Worm (Caenorhabditis elegans) whole organism, L4 larva: ENCODE results near the gene nas-4.

Experiments
- D1046.2 ChIP-seq: fragments of 200-800 bp; sonication (Bioruptor generic); IDR thresholded peaks from 2 replicates; pipeline ENCODE4 v1.3.6; 2022; ENCODE audit warnings: missing genetic modification characterization, missing compliant biosample characterization
- R02D3.7 ChIP-seq: fragments of 150-350 bp; sonication (generic microtip); optimal IDR thresholded peaks from 3 replicates; lab custom pipeline; 2014; ENCODE audit warnings: missing biosample characterization, missing genetic modification characterization
- ama-1 ChIP-seq: fragments of 150-350 bp; optimal IDR thresholded peaks from 2 replicates; lab custom pipeline; 2014; ENCODE audit warnings: inconsistent platforms, mixed read lengths
- fos-1 ChIP-seq: fragments of 150-350 bp; optimal IDR thresholded peaks from 2 replicates; lab custom pipeline; 2014; ENCODE audit warnings: missing biosample characterization, missing genetic modification characterization
- lin-13 ChIP-seq: fragments of 150-350 bp; optimal IDR thresholded peaks from 2 replicates; lab custom pipeline; 2014; ENCODE audit warnings: missing biosample characterization, missing genetic modification reagents, missing genetic modification characterization
- mdl-1 ChIP-seq, 2 experiments: fragments of 150-350 bp in 1 of 2; sonication (generic microtip) in 1 of 2; optimal IDR thresholded peaks; 2 replicates each; lab custom pipeline; 2014 to 2017; ENCODE audit warnings: missing biosample characterization in 2 of 2, missing genetic modification characterization in 2 of 2
- pha-4 ChIP-seq, 2 experiments: fragments of 150-350 bp in 1 of 2; fragments of 200-800 bp in 1 of 2; sonication (Bioruptor generic) in 1 of 2; IDR thresholded peaks in 1 of 2; optimal IDR thresholded peaks in 1 of 2; 2 replicates each; pipeline versions ENCODE4 v1.3.6 to Lab custom; 2014 to 2022; ENCODE audit warnings: missing genetic modification characterization in 2 of 2, missing genetic modification reagents in 2 of 2, missing biosample characterization in 1 of 2, missing compliant biosample characterization in 1 of 2
- pqm-1 ChIP-seq: sonication (generic microtip); optimal IDR thresholded peaks from 2 replicates; lab custom pipeline; 2017; ENCODE audit warnings: missing biosample characterization, missing genetic modification characterization
- skn-1 ChIP-seq: fragments of 150-350 bp; optimal IDR thresholded peaks from 2 replicates; lab custom pipeline; 2014; ENCODE audit warnings: missing biosample characterization, missing genetic modification characterization
- spr-1 ChIP-seq: sonication (generic microtip); optimal IDR thresholded peaks from 2 replicates; lab custom pipeline; 2016; ENCODE audit warnings: mild to moderate bottlenecking, missing genetic modification characterization, missing compliant biosample characterization
- unc-130 ChIP-seq: sonication (generic microtip); optimal IDR thresholded peaks from 2 replicates; lab custom pipeline; 2016; ENCODE audit warnings: missing genetic modification reagents, missing genetic modification characterization, missing compliant biosample characterization
- unc-39 ChIP-seq: sonication (generic microtip); optimal IDR thresholded peaks from 2 replicates; lab custom pipeline; 2017; ENCODE audit warnings: missing biosample characterization, missing genetic modification characterization
- unc-62 ChIP-seq, 3 experiments: fragments of 150-350 bp in 1 of 3; sonication (generic microtip); optimal IDR thresholded peaks in 2 of 3; peaks in 1 of 3; 1 replicate in 1 of 3; 2 replicates in 2 of 3; lab custom pipeline; 2014 to 2017; ENCODE audit warnings: missing biosample characterization in 3 of 3, missing genetic modification characterization in 3 of 3, missing genetic modification reagents in 3 of 3, missing genotype in 1 of 3

ce11 chrIII:6463679-6464078, 48.2 kb upstream of the nas-4 start, which contains the start of gene dlc-1:
- TF ChIP-seq mdl-1 (tag; optimal IDR thresholded peaks at IDR 0.05; lab: Kevin White, UChicago), result no peak
- TF ChIP-seq pha-4 (GFP tag; IDR thresholded peaks at IDR 0.05; lab: Robert Waterston, UW), result no peak
- TF ChIP-seq pha-4 (tag; optimal IDR thresholded peaks at IDR 0.05; lab: Kevin White, UChicago), result no peak
- no peak for TF ChIP-seq lin-13 (GFP tag; lab: Kevin White, UChicago)
- TF ChIP-seq R02D3.7 (tag; lab: Kevin White, UChicago), result no peak
- no peak for TF ChIP-seq fos-1 (tag; lab: Kevin White, UChicago)
- no peak for TF ChIP-seq ama-1
- TF ChIP-seq unc-62 (GFP tag; optimal IDR thresholded peaks at IDR 0.05 in 1 of 2; lab: Kevin White, UChicago), result no peak
- no peak for TF ChIP-seq unc-62 (tag; optimal IDR thresholded peaks at IDR 0.05; lab: Kevin White, UChicago)
- no peak for TF ChIP-seq unc-130 (GFP tag; lab: Kevin White, UChicago)
- no peak for TF ChIP-seq pqm-1
- no peak for TF ChIP-seq spr-1 (tag; lab: Kevin White, UChicago)
- TF ChIP-seq unc-39, result no peak
- no peak for TF ChIP-seq skn-1 (tag; lab: Kevin White, UChicago)
- no peak for TF ChIP-seq D1046.2
